Fruit fly (Drosophila melanogaster): ENCODE results near the gene Ada1-2.

Ada1-2 gene

DNA sequence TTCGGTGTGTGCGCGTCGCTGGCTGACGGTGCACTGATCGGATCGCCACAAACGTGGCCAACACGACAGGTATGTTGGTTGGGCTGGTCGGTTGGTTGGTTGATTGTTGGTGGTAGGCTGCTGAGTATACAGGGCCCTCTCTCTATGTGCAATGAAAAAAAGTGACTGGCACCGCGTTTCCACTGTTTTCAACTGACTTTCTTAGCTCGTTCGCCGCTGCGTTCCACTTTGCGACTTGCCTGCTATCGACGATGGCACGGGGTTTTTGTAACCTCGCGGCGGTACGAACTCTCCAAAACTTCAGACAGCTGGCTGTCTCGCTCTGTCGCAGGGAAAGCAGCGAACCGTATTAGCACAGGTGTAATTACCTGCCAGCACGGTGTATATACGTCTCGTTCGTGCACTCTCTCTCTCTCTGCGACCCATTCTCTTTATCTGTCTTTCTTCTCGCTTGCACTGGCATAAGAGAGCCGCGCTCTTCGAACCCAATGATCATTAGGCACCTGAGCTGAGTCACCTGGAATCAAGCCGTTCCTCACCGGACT is 21.8 kb upstream of the Ada1-2 start (continued):
- TF ChIP-seq fd59A (GFP tag; optimal IDR thresholded peaks at IDR 0.05) (no peak), eg (GFP tag; IDR thresholded peaks at IDR 0.05) (peak; percentile 48; the same call in 1 of the 3 replicates), Eip93F (GFP tag; optimal IDR thresholded peaks at IDR 0.05) (no peak), CG11902 (GFP tag; optimal IDR thresholded peaks at IDR 0.05) (no peak), CG32006 (GFP tag; optimal IDR thresholded peaks at IDR 0.05) (no peak), Sox15 (GFP tag; optimal IDR thresholded peaks at IDR 0.05) (no peak), Gug (GFP tag; IDR thresholded peaks at IDR 0.05) (no peak), CG8319 (GFP tag; optimal IDR thresholded peaks at IDR 0.05) (no peak), Sox102F (GFP tag; optimal IDR thresholded peaks at IDR 0.05) (peak; percentile 29), Hr38 (GFP tag; optimal IDR thresholded peaks at IDR 0.05) (no peak), svp (GFP tag) (peak; percentile 56), CG8119 (GFP tag; IDR thresholded peaks at IDR 0.05) (no peak; the same call in 2 of the 3 replicates), CG11762 (GFP tag; optimal IDR thresholded peaks at IDR 0.05; ENCODE audit: insufficient read depth) (no peak), net (GFP tag; optimal IDR thresholded peaks at IDR 0.05) (no peak), CG6276 (GFP tag; optimal IDR thresholded peaks at IDR 0.05) (peak; percentile 10), pdm3 (GFP tag; optimal IDR thresholded peaks at IDR 0.05) (no peak), CG1621 (tag; optimal IDR thresholded peaks at IDR 0.05) (peak; percentile 18), ss (GFP tag; optimal IDR thresholded peaks at IDR 0.05) (peak; percentile 31 to 54), topi (GFP tag; optimal IDR thresholded peaks at IDR 0.05) (peak; percentile 26), Blimp-1 (GFP tag; optimal IDR thresholded peaks at IDR 0.05) (peak; percentile 13), Eip78C (GFP tag) (peak; percentile 46), CG6808 (GFP tag; optimal IDR thresholded peaks at IDR 0.05) (peak; percentile 5), CG34406 (GFP tag; optimal IDR thresholded peaks at IDR 0.05) (no peak), CG6854 (GFP tag; optimal IDR thresholded peaks at IDR 0.05) (peak; percentile 45), CG31627 (GFP tag; optimal IDR thresholded peaks at IDR 0.05) (no peak), OdsH (GFP tag; optimal IDR thresholded peaks at IDR 0.05) (no peak), Eip75B (GFP tag; optimal IDR thresholded peaks at IDR 0.05) (peak; percentile 37), CG6792 (GFP tag; optimal IDR thresholded peaks at IDR 0.05) (no peak), Ets21C (GFP tag; optimal IDR thresholded peaks at IDR 0.05) (no peak), dac (GFP tag; optimal IDR thresholded peaks at IDR 0.05) (no peak), vri (GFP tag; optimal IDR thresholded peaks at IDR 0.05) (no peak), fkh (GFP tag; optimal IDR thresholded peaks at IDR 0.05) (peak; percentile 85), spab (GFP tag; optimal IDR thresholded peaks at IDR 0.05) (no peak)

DNA sequence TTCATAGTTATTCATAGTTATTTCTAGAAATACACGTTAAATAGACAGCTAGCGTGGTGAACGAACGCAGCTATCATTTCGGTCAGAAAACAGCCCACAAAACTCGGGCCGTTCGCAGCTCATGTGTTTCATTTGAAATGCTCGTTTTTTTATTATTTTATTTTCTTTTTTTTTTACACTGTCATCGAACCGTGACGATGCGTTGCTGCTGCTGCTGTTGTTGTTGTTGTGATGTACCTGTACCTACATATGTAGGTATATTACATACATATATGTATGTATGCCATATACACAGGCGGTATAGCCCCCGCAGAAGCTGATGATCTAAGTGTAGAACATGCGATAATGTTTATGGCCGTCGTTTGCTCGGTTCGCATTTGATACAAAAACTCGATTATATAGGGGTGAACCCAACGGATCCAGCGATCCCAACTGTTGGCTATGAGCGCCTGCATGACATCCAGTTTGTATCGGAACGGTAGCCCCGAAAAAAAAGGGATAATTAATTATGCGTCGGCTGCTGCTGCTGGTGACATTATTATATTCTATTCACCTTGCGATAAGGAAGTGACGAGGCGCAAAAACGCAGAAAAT is 19.5 kb upstream of the Ada1-2 start:
- TF ChIP-seq CG4318 (GFP tag; optimal IDR thresholded peaks at IDR 0.05), result no peak
- no peak for TF ChIP-seq acj6 (GFP tag; optimal IDR thresholded peaks at IDR 0.05)
- TF ChIP-seq pdm3 (GFP tag; optimal IDR thresholded peaks at IDR 0.05), result no peak
- TF ChIP-seq CG31627 (GFP tag; optimal IDR thresholded peaks at IDR 0.05), result no peak
- no peak for TF ChIP-seq CG7368 (GFP tag; optimal IDR thresholded peaks at IDR 0.05)
- TF ChIP-seq Sox15 (GFP tag; optimal IDR thresholded peaks at IDR 0.05), result no peak
- TF ChIP-seq CG3919 (GFP tag; optimal IDR thresholded peaks at IDR 0.05), result no peak
- no peak for TF ChIP-seq CG6854 (GFP tag; optimal IDR thresholded peaks at IDR 0.05)
- TF ChIP-seq salr (GFP tag; optimal IDR thresholded peaks at IDR 0.05), result no peak
- TF ChIP-seq Blimp-1 (GFP tag; optimal IDR thresholded peaks at IDR 0.05), result no peak
- TF ChIP-seq CG8319 (GFP tag; optimal IDR thresholded peaks at IDR 0.05), result no peak
- TF ChIP-seq Sox102F (GFP tag; optimal IDR thresholded peaks at IDR 0.05), result no peak
- TF ChIP-seq CG8119 (GFP tag; IDR thresholded peaks at IDR 0.05), result no peak
- TF ChIP-seq CG10669 (GFP tag; optimal IDR thresholded peaks at IDR 0.05), result no peak
- no peak for TF ChIP-seq Eip75B (GFP tag; optimal IDR thresholded peaks at IDR 0.05)
- no peak for TF ChIP-seq CG10631 (GFP tag; optimal IDR thresholded peaks at IDR 0.05)
- TF ChIP-seq CG32006 (GFP tag; optimal IDR thresholded peaks at IDR 0.05), result no peak
- no peak for TF ChIP-seq eg (GFP tag; IDR thresholded peaks at IDR 0.05)
- TF ChIP-seq spab (GFP tag; optimal IDR thresholded peaks at IDR 0.05), result no peak
